Worm (Caenorhabditis elegans) whole organism, L3 larva: ENCODE measurements around the gene slcr-46.2.

Source experiments
- R02D3.7 ChIP-seq: fragments of 150-350 bp; optimal IDR thresholded peaks from 2 replicates; lab custom pipeline; 2014; ENCODE audit warnings: missing biosample characterization, missing genetic modification characterization
- ceh-16 ChIP-seq: sonication (generic microtip); optimal IDR thresholded peaks from 2 replicates; lab custom pipeline; 2017; ENCODE audit warnings: missing biosample characterization, missing genetic modification characterization
- ceh-28 ChIP-seq: fragments of 150-350 bp; optimal IDR thresholded peaks from 2 replicates; lab custom pipeline; 2014; ENCODE audit warnings: missing biosample characterization, missing genetic modification reagents, missing genetic modification characterization
- ceh-82 ChIP-seq: fragments of 150-350 bp; optimal IDR thresholded peaks from 2 replicates; lab custom pipeline; 2014; ENCODE audit warnings: missing biosample characterization, missing genetic modification characterization
- ceh-9 ChIP-seq: sonication (generic microtip); optimal IDR thresholded peaks from 2 replicates; lab custom pipeline; 2018; ENCODE audit warnings: missing biosample characterization, missing genetic modification characterization
- daf-12 ChIP-seq: fragments of 150-350 bp; optimal IDR thresholded peaks from 2 replicates; lab custom pipeline; 2014; ENCODE audit warnings: missing biosample characterization, missing genetic modification reagents, missing genetic modification characterization
- egl-27 ChIP-seq: sonication (generic microtip); optimal IDR thresholded peaks from 4 replicates; lab custom pipeline; 2017; ENCODE audit warnings: missing biosample characterization, missing genetic modification reagents, missing genetic modification characterization
- egl-5 ChIP-seq: fragments of 150-350 bp; optimal IDR thresholded peaks from 2 replicates; lab custom pipeline; 2017; ENCODE audit warnings: missing biosample characterization, missing genetic modification reagents, missing genetic modification characterization, inconsistent platforms
- elt-1 ChIP-seq: fragments of 150-350 bp; optimal IDR thresholded peaks from 2 replicates; lab custom pipeline; 2014; ENCODE audit warnings: missing biosample characterization, missing genetic modification characterization
- elt-2 ChIP-seq: sonication (generic microtip); optimal IDR thresholded peaks from 2 replicates; lab custom pipeline; 2016; ENCODE audit warnings: missing genetic modification reagents, mild to moderate bottlenecking, missing genetic modification characterization, missing compliant biosample characterization
- fkh-10 ChIP-seq: sonication (generic microtip); optimal IDR thresholded peaks from 2 replicates; lab custom pipeline; 2017; ENCODE audit warnings: missing biosample characterization, missing genetic modification reagents, missing genetic modification characterization
- fkh-2 ChIP-seq: fragments of 150-350 bp; optimal IDR thresholded peaks from 2 replicates; lab custom pipeline; 2014; ENCODE audit warnings: missing biosample characterization, missing genetic modification reagents, missing genetic modification characterization
- fos-1 ChIP-seq: fragments of 150-350 bp; optimal IDR thresholded peaks from 2 replicates; lab custom pipeline; 2014; ENCODE audit warnings: missing biosample characterization, missing genetic modification characterization
- hmg-11 ChIP-seq: sonication (generic microtip); optimal IDR thresholded peaks from 2 replicates; lab custom pipeline; 2016; ENCODE audit warnings: missing genetic modification characterization, missing compliant biosample characterization
- lin-15B ChIP-seq: fragments of 150-350 bp; optimal IDR thresholded peaks from 2 replicates; lab custom pipeline; 2014; ENCODE audit warnings: missing biosample characterization, missing genetic modification characterization
- lin-39 ChIP-seq: fragments of 150-350 bp; optimal IDR thresholded peaks from 2 replicates; lab custom pipeline; 2018; ENCODE audit warnings: missing biosample characterization, missing genetic modification reagents, missing genetic modification characterization
- lsy-12 ChIP-seq: sonication (generic microtip); optimal IDR thresholded peaks from 2 replicates; lab custom pipeline; 2016; ENCODE audit warnings: mild to moderate bottlenecking, missing genetic modification characterization, missing compliant biosample characterization
- mdl-1 ChIP-seq: fragments of 150-350 bp; optimal IDR thresholded peaks from 2 replicates; lab custom pipeline; 2014; ENCODE audit warnings: missing biosample characterization, missing genetic modification characterization
- mml-1 ChIP-seq: fragments of 150-350 bp; sonication (generic microtip); optimal IDR thresholded peaks from 3 replicates; lab custom pipeline; 2014; ENCODE audit warnings: missing biosample characterization, missing genetic modification characterization
- nfya-1 ChIP-seq: sonication (generic microtip); optimal IDR thresholded peaks from 2 replicates; lab custom pipeline; 2017; ENCODE audit warnings: missing genetic modification characterization, mild to moderate bottlenecking, missing compliant biosample characterization, antibody characterized with exemption, moderate library complexity; ENCODE audit not compliant: insufficient read depth
- nhr-11 ChIP-seq: fragments of 150-350 bp; optimal IDR thresholded peaks from 2 replicates; lab custom pipeline; 2014; ENCODE audit warnings: missing biosample characterization, missing genetic modification characterization
- nhr-12 ChIP-seq: fragments of 150-350 bp; optimal IDR thresholded peaks from 2 replicates; lab custom pipeline; 2014; ENCODE audit warnings: missing biosample characterization, missing genetic modification characterization
- nhr-23 ChIP-seq: fragments of 150-350 bp; optimal IDR thresholded peaks from 2 replicates; lab custom pipeline; 2014; ENCODE audit warnings: missing biosample characterization, missing genetic modification reagents, missing genetic modification characterization
- nhr-237 ChIP-seq: fragments of 150-350 bp; optimal IDR thresholded peaks from 2 replicates; lab custom pipeline; 2014; ENCODE audit warnings: missing biosample characterization, missing genetic modification characterization
- nhr-25 ChIP-seq: sonication (generic microtip); optimal IDR thresholded peaks from 2 replicates; lab custom pipeline; 2017; ENCODE audit warnings: missing biosample characterization, missing genetic modification characterization
- nhr-76 ChIP-seq: fragments of 150-350 bp; sonication (generic microtip); optimal IDR thresholded peaks from 5 replicates; lab custom pipeline; 2014; ENCODE audit warnings: missing biosample characterization, missing genetic modification characterization
- nhr-77 ChIP-seq: fragments of 150-350 bp; optimal IDR thresholded peaks from 2 replicates; lab custom pipeline; 2014; ENCODE audit warnings: missing biosample characterization, missing genetic modification characterization
- pha-4 ChIP-seq: fragments of 150-350 bp; optimal IDR thresholded peaks from 2 replicates; lab custom pipeline; 2014; ENCODE audit warnings: missing biosample characterization, missing genetic modification reagents, missing genetic modification characterization
- pqm-1 ChIP-seq: fragments of 150-350 bp; optimal IDR thresholded peaks from 2 replicates; lab custom pipeline; 2017; ENCODE audit warnings: missing biosample characterization, missing genetic modification characterization, inconsistent platforms
- skn-1 ChIP-seq: fragments of 150-350 bp; optimal IDR thresholded peaks from 2 replicates; lab custom pipeline; 2014; ENCODE audit warnings: missing biosample characterization, missing genetic modification characterization
- snpc-4 ChIP-seq: fragments of 150-350 bp; optimal IDR thresholded peaks from 2 replicates; lab custom pipeline; 2014; ENCODE audit warnings: missing biosample characterization, missing genetic modification characterization
- tbx-2 ChIP-seq: sonication (generic microtip); optimal IDR thresholded peaks from 2 replicates; lab custom pipeline; 2016; ENCODE audit warnings: mild to moderate bottlenecking, missing genetic modification characterization, missing compliant biosample characterization
- unc-62 ChIP-seq: fragments of 150-350 bp; sonication (generic microtip); optimal IDR thresholded peaks from 4 replicates; lab custom pipeline; 2014; ENCODE audit warnings: missing biosample characterization, missing genetic modification reagents, missing genetic modification characterization
- zag-1 ChIP-seq: fragments of 150-350 bp; optimal IDR thresholded peaks from 2 replicates; lab custom pipeline; 2014; ENCODE audit warnings: missing biosample characterization, missing genetic modification characterization
- ztf-11 ChIP-seq: fragments of 150-350 bp; optimal IDR thresholded peaks from 2 replicates; lab custom pipeline; 2014; ENCODE audit warnings: missing biosample characterization, missing genetic modification characterization
- ztf-4 ChIP-seq: fragments of 150-350 bp; optimal IDR thresholded peaks from 2 replicates; lab custom pipeline; 2014; ENCODE audit warnings: missing biosample characterization, missing genetic modification characterization

The slcr-46.2 gene

ce11 chrV:19390029-19390428 lies at the start of gene slcr-46.2:
slcr-46.2 (minus strand) TSS chrV:19390129.
- no peak for TF ChIP-seq ceh-16 (tag; lab: Kevin White, UChicago)
- TF ChIP-seq ztf-11 (tag; lab: Kevin White, UChicago), result no peak
- TF ChIP-seq nhr-76 (tag; lab: Kevin White, UChicago), result no peak
- no peak for TF ChIP-seq lin-15B (tag; lab: Kevin White, UChicago)
- no peak for TF ChIP-seq lsy-12 (tag; lab: Kevin White, UChicago)
- TF ChIP-seq ztf-4 (tag; lab: Kevin White, UChicago), result no peak
- TF ChIP-seq egl-5 (tag; lab: Kevin White, UChicago), result no peak
- no peak for TF ChIP-seq fos-1 (tag; lab: Kevin White, UChicago)
- no peak for TF ChIP-seq lin-39 (tag; lab: Kevin White, UChicago)

ce11 chrV:19436307-19436706 lies 46.4 kb upstream of the slcr-46.2 start, which contains the start of gene C25F9.14:
C25F9.14 (plus strand) TSS chrV:19436484.
- peak; percentile 49 for TF ChIP-seq elt-2
- TF ChIP-seq nhr-23 (tag; lab: Kevin White, UChicago), result no peak

- TF ChIP-seq mml-1 (no peak), nhr-77 (tag; lab: Kevin White, UChicago) (no peak), tbx-2 (no peak), ceh-16 (tag; lab: Kevin White, UChicago) (no peak), fkh-10 (GFP tag; lab: Kevin White, UChicago) (no peak), fkh-2 (no peak), ztf-11 (tag; lab: Kevin White, UChicago) (no peak), fos-1 (tag; lab: Kevin White, UChicago) (no peak), pha-4 (tag; lab: Kevin White, UChicago) (no peak), unc-62 (GFP tag; lab: Kevin White, UChicago) (no peak), ceh-9 (tag; lab: Kevin White, UChicago) (no peak), nfya-1 (no peak), elt-2 (peak; percentile 60), pqm-1 (tag; lab: Kevin White, UChicago) (peak; percentile 1), lin-15B (tag; lab: Kevin White, UChicago) (no peak)
Observed at ce11 chrV:19433806-19434437, 44.0 kb upstream of the slcr-46.2 start, which contains the start of gene C25F9.16. C25F9.16 (plus strand) TSS chrV:19434387.

ce11 chrV:19432972-19433371 lies 43.0 kb upstream of the slcr-46.2 start, which contains the start of gene C25F9.11:
C25F9.11 (minus strand) TSS chrV:19433072.
- no peak for TF ChIP-seq elt-1 (tag; lab: Kevin White, UChicago)
- TF ChIP-seq nhr-76 (tag; lab: Kevin White, UChicago), result no peak
- TF ChIP-seq elt-2, result peak; percentile 12
- TF ChIP-seq, all 47 proteins: peak for 1

- TF ChIP-seq nhr-237 (tag; lab: Kevin White, UChicago) (no peak), elt-2 (peak; percentile 40)
Observed at ce11 chrV:19432030-19432429, 42.1 kb upstream of the slcr-46.2 start.

ce11 chrV:19431036-19431435 lies 41.1 kb upstream of the slcr-46.2 start, which contains the start of gene srw-85:
srw-85 (minus strand) TSS chrV:19431136.
- TF ChIP-seq fkh-2 (no peak), pha-4 (tag; lab: Kevin White, UChicago) (no peak), unc-62 (GFP tag; lab: Kevin White, UChicago) (no peak), daf-12 (tag; lab: Kevin White, UChicago) (no peak), nfya-1 (no peak), hmg-11 (tag; lab: Kevin White, UChicago) (no peak), nhr-12 (tag; lab: Kevin White, UChicago) (no peak)

- TF ChIP-seq ceh-28 (tag; lab: Kevin White, UChicago) (no peak), snpc-4 (tag; lab: Kevin White, UChicago) (no peak), pha-4 (tag; lab: Kevin White, UChicago) (no peak), mdl-1 (tag; lab: Kevin White, UChicago) (no peak), egl-27 (tag; lab: Kevin White, UChicago) (no peak), nhr-11 (tag; lab: Kevin White, UChicago) (no peak), ceh-82 (no peak), fkh-10 (GFP tag; lab: Kevin White, UChicago) (no peak), skn-1 (tag; lab: Kevin White, UChicago) (no peak), fos-1 (tag; lab: Kevin White, UChicago) (no peak), tbx-2 (no peak), ceh-9 (tag; lab: Kevin White, UChicago) (no peak), nhr-77 (tag; lab: Kevin White, UChicago) (no peak), zag-1 (tag; lab: Kevin White, UChicago) (no peak), ztf-11 (tag; lab: Kevin White, UChicago) (no peak), hmg-11 (tag; lab: Kevin White, UChicago) (no peak), lin-15B (tag; lab: Kevin White, UChicago) (no peak), nhr-25 (tag; lab: Kevin White, UChicago) (no peak), R02D3.7 (tag; lab: Kevin White, UChicago) (no peak), lsy-12 (tag; lab: Kevin White, UChicago) (no peak)
Observed at ce11 chrV:19430351-19430913, 40.5 kb upstream of the slcr-46.2 start.
